Worm (Caenorhabditis elegans) whole organism, mixed stage, embryonic: ENCODE data around the gene hst-6.

Experiments
- M03D4.4 ChIP-seq: sonication (generic microtip); optimal IDR thresholded peaks from 2 replicates; lab custom pipeline; 2017; ENCODE audit warnings: mild to moderate bottlenecking, missing genetic modification characterization, missing compliant biosample characterization
- bed-3 ChIP-seq: fragments of 200-800 bp; sonication (Bioruptor generic); optimal IDR thresholded peaks from 3 replicates; lab custom pipeline; 2018; ENCODE audit warnings: mild to moderate bottlenecking, missing genetic modification characterization, moderate library complexity, missing compliant biosample characterization
- blmp-1 ChIP-seq: fragments of 150-350 bp; optimal IDR thresholded peaks from 2 replicates; lab custom pipeline; 2014; ENCODE audit warnings: missing biosample characterization, missing genetic modification characterization
- ceh-39 ChIP-seq: fragments of 150-350 bp; optimal IDR thresholded peaks from 2 replicates; lab custom pipeline; 2014; ENCODE audit warnings: missing biosample characterization, missing genetic modification characterization
- ceh-43 ChIP-seq: fragments of 200-800 bp; sonication (Bioruptor generic); optimal IDR thresholded peaks from 2 replicates; lab custom pipeline; 2018; ENCODE audit warnings: mild to moderate bottlenecking, missing genetic modification characterization, moderate library complexity, missing compliant biosample characterization
- ceh-83 ChIP-seq: fragments of 200-800 bp; sonication (Bioruptor generic); optimal IDR thresholded peaks from 2 replicates; lab custom pipeline; 2018; ENCODE audit warnings: mild to moderate bottlenecking, missing genetic modification characterization, missing compliant biosample characterization
- ces-1 ChIP-seq: fragments of 150-350 bp; optimal IDR thresholded peaks from 2 replicates; lab custom pipeline; 2014; ENCODE audit warnings: missing biosample characterization, missing genetic modification reagents, missing genetic modification characterization
- drap-1 ChIP-seq: fragments of 200-800 bp; sonication (Bioruptor generic); optimal IDR thresholded peaks from 3 replicates; lab custom pipeline; 2018; ENCODE audit warnings: mild to moderate bottlenecking, missing genetic modification characterization, missing compliant biosample characterization
- elt-1 ChIP-seq: sonication (generic microtip); optimal IDR thresholded peaks from 2 replicates; lab custom pipeline; 2017; ENCODE audit warnings: missing genetic modification characterization, mild to moderate bottlenecking, missing compliant biosample characterization, antibody characterized with exemption, moderate library complexity, borderline replicate concordance; ENCODE audit not compliant: insufficient read depth
- elt-3 ChIP-seq: fragments of 150-350 bp; optimal IDR thresholded peaks from 2 replicates; lab custom pipeline; 2014; ENCODE audit warnings: missing biosample characterization, missing genetic modification characterization
- flh-1 ChIP-seq: fragments of 200-800 bp; sonication (Bioruptor generic); optimal IDR thresholded peaks from 2 replicates; lab custom pipeline; 2018; ENCODE audit warnings: mild to moderate bottlenecking, missing genetic modification characterization, moderate library complexity, missing compliant biosample characterization
- ham-2 ChIP-seq: fragments of 200-800 bp; sonication (Bioruptor generic); optimal IDR thresholded peaks from 2 replicates; lab custom pipeline; 2018; ENCODE audit warnings: mild to moderate bottlenecking, missing genetic modification characterization, missing compliant biosample characterization
- hlh-1 ChIP-seq: fragments of 150-350 bp; optimal IDR thresholded peaks from 2 replicates; lab custom pipeline; 2014; ENCODE audit warnings: missing biosample characterization, missing genetic modification reagents, missing genetic modification characterization
- lin-13 ChIP-seq: fragments of 150-350 bp; optimal IDR thresholded peaks from 2 replicates; lab custom pipeline; 2014; ENCODE audit warnings: missing biosample characterization, missing genetic modification characterization
- lin-32 ChIP-seq: fragments of 200-800 bp; sonication (Bioruptor generic); optimal IDR thresholded peaks from 2 replicates; lab custom pipeline; 2018; ENCODE audit warnings: mild to moderate bottlenecking, missing genetic modification characterization, missing compliant biosample characterization
- lsy-2 ChIP-seq: fragments of 150-350 bp; optimal IDR thresholded peaks from 2 replicates; lab custom pipeline; 2014; ENCODE audit warnings: missing biosample characterization, missing genetic modification characterization
- mab-5 ChIP-seq: fragments of 150-350 bp; optimal IDR thresholded peaks from 2 replicates; lab custom pipeline; 2014; ENCODE audit warnings: missing biosample characterization, missing genetic modification characterization
- mep-1 ChIP-seq: fragments of 150-350 bp; optimal IDR thresholded peaks from 2 replicates; lab custom pipeline; 2017; ENCODE audit warnings: missing biosample characterization, missing genetic modification reagents, missing genetic modification characterization, inconsistent platforms
- mls-2 ChIP-seq: sonication (generic microtip); optimal IDR thresholded peaks from 2 replicates; lab custom pipeline; 2016; ENCODE audit warnings: mild to moderate bottlenecking, missing genetic modification characterization, moderate library complexity, missing compliant biosample characterization
- nhr-12 ChIP-seq: fragments of 150-350 bp; optimal IDR thresholded peaks from 2 replicates; lab custom pipeline; 2014; ENCODE audit warnings: missing biosample characterization, missing genetic modification characterization
- nhr-2 ChIP-seq: fragments of 150-350 bp; optimal IDR thresholded peaks from 2 replicates; lab custom pipeline; 2014; ENCODE audit warnings: missing biosample characterization, missing genetic modification characterization
- nhr-237 ChIP-seq: fragments of 150-350 bp; optimal IDR thresholded peaks from 2 replicates; lab custom pipeline; 2014; ENCODE audit warnings: missing biosample characterization, missing genetic modification characterization
- nhr-28 ChIP-seq: fragments of 150-350 bp; optimal IDR thresholded peaks from 2 replicates; lab custom pipeline; 2014; ENCODE audit warnings: missing biosample characterization, missing genetic modification characterization
- nhr-76 ChIP-seq: sonication (generic microtip); optimal IDR thresholded peaks from 2 replicates; lab custom pipeline; 2017; ENCODE audit warnings: missing biosample characterization, missing genetic modification characterization
- pha-4 ChIP-seq: fragments of 150-350 bp; optimal IDR thresholded peaks from 2 replicates; lab custom pipeline; 2018; ENCODE audit warnings: missing biosample characterization, missing genetic modification reagents, missing genetic modification characterization
- sem-2 ChIP-seq: fragments of 200-800 bp; sonication (Bioruptor generic); optimal IDR thresholded peaks from 2 replicates; lab custom pipeline; 2018; ENCODE audit warnings: mild to moderate bottlenecking, missing genetic modification characterization, missing compliant biosample characterization
- snpc-4 ChIP-seq: fragments of 150-350 bp; optimal IDR thresholded peaks from 2 replicates; lab custom pipeline; 2014; ENCODE audit warnings: missing biosample characterization, missing genetic modification characterization
- sptf-1 ChIP-seq: sonication (generic microtip); optimal IDR thresholded peaks from 2 replicates; lab custom pipeline; 2017; ENCODE audit warnings: mild to moderate bottlenecking, missing genetic modification characterization, moderate library complexity, missing compliant biosample characterization
- tbx-8 ChIP-seq: fragments of 200-800 bp; sonication (Bioruptor generic); optimal IDR thresholded peaks from 2 replicates; lab custom pipeline; 2018; ENCODE audit warnings: mild to moderate bottlenecking, missing genetic modification characterization, moderate library complexity, missing compliant biosample characterization
- unc-120 ChIP-seq: sonication (generic microtip); optimal IDR thresholded peaks from 2 replicates; lab custom pipeline; 2017; ENCODE audit warnings: missing genetic modification characterization, missing compliant biosample characterization; ENCODE audit not compliant: poor library complexity, severe bottlenecking
- unc-39 ChIP-seq: fragments of 150-350 bp; optimal IDR thresholded peaks from 2 replicates; lab custom pipeline; 2014; ENCODE audit warnings: missing biosample characterization, missing genetic modification characterization
- zip-8 ChIP-seq: fragments of 150-350 bp; optimal IDR thresholded peaks from 2 replicates; lab custom pipeline; 2014; ENCODE audit warnings: missing biosample characterization, missing genetic modification characterization
- ztf-11 ChIP-seq: fragments of 150-350 bp; optimal IDR thresholded peaks from 2 replicates; lab custom pipeline; 2014; ENCODE audit warnings: missing biosample characterization, missing genetic modification characterization

The hst-6 gene

ce11 chrX:5263585-5263984 is 11.8 kb upstream of the hst-6 start:
- TF ChIP-seq drap-1 (no peak), bed-3 (GFP tag; lab: Kevin White, UChicago) (no peak), elt-3 (tag; lab: Kevin White, UChicago) (no peak), blmp-1 (tag; lab: Kevin White, UChicago) (no peak), unc-39 (tag; lab: Kevin White, UChicago) (no peak), snpc-4 (no peak), hlh-1 (no peak), ztf-11 (no peak), nhr-12 (tag; lab: Kevin White, UChicago) (no peak), nhr-76 (tag; lab: Kevin White, UChicago) (no peak)

- no peak for TF ChIP-seq nhr-12 (tag; lab: Kevin White, UChicago)
- no peak for TF ChIP-seq sem-2 (GFP tag; lab: Kevin White, UChicago)
- no peak for TF ChIP-seq lin-13
- no peak for TF ChIP-seq nhr-76 (tag; lab: Kevin White, UChicago)
- no peak for TF ChIP-seq pha-4 (tag; lab: Kevin White, UChicago)
These were observed 11.3 kb upstream of the hst-6 start, which contains the start of gene Y34B4A.4 for ce11 chrX:5264026-5264425. Gene Y34B4A.4 (plus strand): TSS chrX:5264326.

ce11 chrX:5265356-5265755 is 10.0 kb upstream of the hst-6 start:
- TF ChIP-seq tbx-8 (no peak), sptf-1 (no peak), lin-32 (GFP tag; lab: Kevin White, UChicago) (no peak), nhr-2 (tag; lab: Kevin White, UChicago) (no peak), ham-2 (GFP tag; lab: Kevin White, UChicago) (no peak), ceh-83 (GFP tag; lab: Kevin White, UChicago) (no peak), ceh-43 (GFP tag; lab: Kevin White, UChicago) (no peak), M03D4.4 (tag; lab: Kevin White, UChicago) (no peak), unc-120 (tag; lab: Kevin White, UChicago) (no peak)

- no peak for TF ChIP-seq drap-1
- no peak for TF ChIP-seq mep-1 (tag; lab: Kevin White, UChicago)
- no peak for TF ChIP-seq snpc-4
- TF ChIP-seq lsy-2 (tag; lab: Kevin White, UChicago), result no peak
- no peak for TF ChIP-seq M03D4.4 (tag; lab: Kevin White, UChicago)
These were observed 7.3 kb upstream of the hst-6 start for ce11 chrX:5268062-5268461.

ce11 chrX:5269359-5269758 is 6.0 kb upstream of the hst-6 start:
- TF ChIP-seq M03D4.4 (tag; lab: Kevin White, UChicago) (no peak), sem-2 (GFP tag; lab: Kevin White, UChicago) (no peak), nhr-2 (tag; lab: Kevin White, UChicago) (no peak), hlh-1 (no peak), pha-4 (tag; lab: Kevin White, UChicago) (no peak), elt-1 (tag; lab: Kevin White, UChicago) (no peak), lin-13 (no peak), bed-3 (GFP tag; lab: Kevin White, UChicago) (no peak), lin-32 (GFP tag; lab: Kevin White, UChicago) (no peak), elt-3 (tag; lab: Kevin White, UChicago) (no peak), ceh-83 (GFP tag; lab: Kevin White, UChicago) (no peak), ces-1 (GFP tag; lab: Kevin White, UChicago) (no peak), ceh-39 (tag; lab: Kevin White, UChicago) (no peak), nhr-237 (tag; lab: Kevin White, UChicago) (no peak), lsy-2 (tag; lab: Kevin White, UChicago) (no peak), mls-2 (tag; lab: Kevin White, UChicago) (no peak)

ce11 chrX:5276772-5277171 is 1.4 kb downstream of the hst-6 start:
- TF ChIP-seq flh-1 (GFP tag; lab: Kevin White, UChicago) (no peak), pha-4 (tag; lab: Kevin White, UChicago) (no peak), bed-3 (GFP tag; lab: Kevin White, UChicago) (no peak), mls-2 (tag; lab: Kevin White, UChicago) (no peak), ham-2 (GFP tag; lab: Kevin White, UChicago) (no peak), lin-32 (GFP tag; lab: Kevin White, UChicago) (no peak), hlh-1 (no peak), drap-1 (no peak), elt-3 (tag; lab: Kevin White, UChicago) (no peak), blmp-1 (tag; lab: Kevin White, UChicago) (no peak), unc-39 (tag; lab: Kevin White, UChicago) (no peak), ceh-83 (GFP tag; lab: Kevin White, UChicago) (no peak), zip-8 (tag; lab: Kevin White, UChicago) (no peak), nhr-2 (tag; lab: Kevin White, UChicago) (no peak), nhr-12 (tag; lab: Kevin White, UChicago) (no peak), lin-13 (no peak), nhr-28 (tag; lab: Kevin White, UChicago) (no peak), mab-5 (tag; lab: Kevin White, UChicago) (no peak), elt-1 (tag; lab: Kevin White, UChicago) (no peak), ztf-11 (no peak)
